Fruit fly (Drosophila melanogaster) S2 (cell line): ENCODE results near the gene Cyp18a1.
A peak's percentile ranks its signal among the peaks of the same experiment; 100 is the strongest.

Source experiments
- CG8478 ChIP-seq: fragments of >200 bp; optimal IDR thresholded peaks from 2 replicates; lab custom pipeline; 2018
- CTCF ChIP-seq, 2 experiments: fragments of >200 bp; optimal IDR thresholded peaks; 2 replicates each; lab custom pipeline; 2018

dm6 chrX:18646855-18647699, 45.8 kb downstream of the Cyp18a1 start, which contains the start of gene Rip11:
- TF ChIP-seq CTCF (optimal IDR thresholded peaks at IDR 0.05; lab: Kevin White, UChicago) (peak in 1 of 2 experiments; percentile 4), CG8478 (lab: Kevin White, UChicago) (no peak)
